Fruit fly (Drosophila melanogaster): ENCODE measurements around the gene 140up.

- no peak for TF ChIP-seq CG1620 (GFP tag; optimal IDR thresholded peaks at IDR 0.05)
- TF ChIP-seq toe (GFP tag; optimal IDR thresholded peaks at IDR 0.05), result no peak
- TF ChIP-seq CG5204 (GFP tag; optimal IDR thresholded peaks at IDR 0.05), result no peak
- TF ChIP-seq Hr96 (GFP tag; optimal IDR thresholded peaks at IDR 0.05), result no peak
- no peak for TF ChIP-seq CG7101 (tag; optimal IDR thresholded peaks at IDR 0.05)
- peak; percentile 1 for TF ChIP-seq Clk (GFP tag; optimal IDR thresholded peaks at IDR 0.05)
- peak; percentile 17 for TF ChIP-seq kay (GFP tag; ENCODE audit: borderline replicate concordance)
- no peak for TF ChIP-seq tj (GFP tag; optimal IDR thresholded peaks at IDR 0.05)
- TF ChIP-seq ovo (GFP tag; optimal IDR thresholded peaks at IDR 0.05), result no peak
- peak; percentile 16 for TF ChIP-seq CG14711 (tag; optimal IDR thresholded peaks at IDR 0.05)
These were observed 48.3 kb downstream of the 140up start for dm6 chr3R:14077026-14077425.

All from whole organism, adult.